Worm (Caenorhabditis elegans): ENCODE data around the gene acp-5.

acp-5 gene

DNA sequence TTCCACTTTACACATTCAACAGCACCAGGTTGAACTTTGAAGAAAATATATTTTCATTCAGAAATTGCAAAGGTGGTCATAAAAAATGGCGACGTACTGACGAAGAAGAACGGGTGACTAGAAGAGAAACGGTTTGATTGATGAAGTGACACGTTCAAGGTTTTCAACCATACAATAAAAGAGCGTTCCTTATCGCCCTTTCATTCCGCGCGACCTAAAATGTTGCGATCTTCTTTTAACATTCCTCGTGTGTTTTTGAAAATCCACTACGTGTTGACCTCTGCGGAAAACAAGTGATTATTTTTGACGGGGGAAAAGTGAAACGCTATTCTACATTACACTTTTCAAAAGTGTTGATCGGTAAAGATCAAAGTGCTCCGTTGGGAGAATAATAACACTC is 1.1 kb upstream of the acp-5 start (continued):
- TF ChIP-seq pqm-1 (tag; optimal IDR thresholded peaks at IDR 0.05) (no peak), mes-2 (tag; optimal IDR thresholded peaks at IDR 0.05; ENCODE audit: poor library complexity, severe bottlenecking) (no peak), php-3 (GFP tag; IDR thresholded peaks at IDR 0.05) (no peak), snpc-4 (tag; optimal IDR thresholded peaks at IDR 0.05) (no peak), ztf-7 (tag; optimal IDR thresholded peaks at IDR 0.05) (no peak), mdt-29 (GFP tag; IDR thresholded peaks at IDR 0.05) (no peak), nhr-42 (GFP tag; IDR thresholded peaks at IDR 0.05) (no peak), arid-1 (GFP tag; conservative IDR thresholded peaks at IDR 0.05) (no peak), madf-5 (GFP tag; IDR thresholded peaks at IDR 0.05) (no peak), fos-1 (tag; optimal IDR thresholded peaks at IDR 0.05) (no peak), dmd-6 (GFP tag; IDR thresholded peaks at IDR 0.05) (no peak), mdl-1 (tag; optimal IDR thresholded peaks at IDR 0.05) (peak in 1 of 2 experiments; percentile 67), hlh-30 (tag; optimal IDR thresholded peaks at IDR 0.05; ENCODE audit: insufficient read depth) (peak; percentile 70)

DNA sequence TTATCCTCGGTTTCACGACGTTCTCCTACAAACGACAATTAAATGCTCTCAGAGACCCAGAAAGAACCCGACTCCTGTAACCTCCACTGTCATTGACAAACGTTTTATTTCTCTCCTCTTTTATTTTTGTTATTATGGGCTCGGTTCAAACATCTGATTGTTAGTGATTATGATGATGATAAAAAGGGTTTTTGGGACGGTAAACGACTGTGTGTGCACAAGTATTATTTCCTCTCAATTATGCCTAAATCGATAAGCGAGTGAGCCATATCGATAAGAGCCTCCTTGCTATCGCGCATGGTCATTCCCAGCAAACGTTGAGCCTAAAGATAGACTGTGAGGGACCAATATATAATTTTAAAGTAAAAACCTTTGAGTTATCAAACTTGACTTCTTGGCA is 2.6 kb downstream of the acp-5 start:
- no peak for TF ChIP-seq Y105C5A.15 (GFP tag; IDR thresholded peaks at IDR 0.05)
- TF ChIP-seq ceh-32 (tag; optimal IDR thresholded peaks at IDR 0.05; ENCODE audit: poor library complexity): no peak
- TF ChIP-seq snpc-1.2 (GFP tag; IDR thresholded peaks at IDR 0.05): no peak
- no peak for TF ChIP-seq madf-5 (GFP tag; IDR thresholded peaks at IDR 0.05)
- TF ChIP-seq rbr-2 (tag; optimal IDR thresholded peaks at IDR 0.05): no peak
- no peak for TF ChIP-seq F44E2.7 (GFP tag; IDR thresholded peaks at IDR 0.05)
- no peak for TF ChIP-seq zag-1 (tag; optimal IDR thresholded peaks at IDR 0.05)
- no peak for TF ChIP-seq skn-1 (tag; optimal IDR thresholded peaks at IDR 0.05)
- TF ChIP-seq zfp-2 (tag; optimal IDR thresholded peaks at IDR 0.05): no peak
- TF ChIP-seq lin-13 (GFP tag; optimal IDR thresholded peaks at IDR 0.05): no peak
- no peak for TF ChIP-seq madf-9 (GFP tag; conservative IDR thresholded peaks at IDR 0.05)
- 0 out of 2 replicates have a peak, but pooled peaks have one; percentile 26 for TF ChIP-seq php-3 (GFP tag; IDR thresholded peaks at IDR 0.05)
- TF ChIP-seq unc-130 (GFP tag; optimal IDR thresholded peaks at IDR 0.05): no peak
- TF ChIP-seq zip-11 (GFP tag; IDR thresholded peaks at IDR 0.05): no peak
- TF ChIP-seq dve-1 (tag; optimal IDR thresholded peaks at IDR 0.05; ENCODE audit: insufficient read depth): peak; percentile 24
- TF ChIP-seq lir-3 (tag; optimal IDR thresholded peaks at IDR 0.05): no peak
- TF ChIP-seq pqm-1 (tag; optimal IDR thresholded peaks at IDR 0.05): peak; percentile 6
- TF ChIP-seq dmd-9 (GFP tag; IDR thresholded peaks at IDR 0.05): no peak
- no peak for TF ChIP-seq vab-7 (GFP tag; IDR thresholded peaks at IDR 0.05)
- no peak for TF ChIP-seq daf-16 (GFP tag; optimal IDR thresholded peaks at IDR 0.05)
- peak; percentile 55 for TF ChIP-seq daf-16 (tag; optimal IDR thresholded peaks at IDR 0.05)
- TF ChIP-seq F10B5.3 (tag; optimal IDR thresholded peaks at IDR 0.05): no peak
- no peak for TF ChIP-seq egl-27 (tag; optimal IDR thresholded peaks at IDR 0.05)
- no peak for TF ChIP-seq set-16 (GFP tag; IDR thresholded peaks at IDR 0.05)
- no peak for TF ChIP-seq F26F4.8 (GFP tag; conservative IDR thresholded peaks at IDR 0.05)
- TF ChIP-seq aly-2 (tag; optimal IDR thresholded peaks at IDR 0.05): no peak
- no peak for TF ChIP-seq arid-1 (GFP tag; conservative IDR thresholded peaks at IDR 0.05)
- TF ChIP-seq zfp-3 (GFP tag; conservative IDR thresholded peaks at IDR 0.05): no peak
- no peak for TF ChIP-seq mdl-1 (tag; optimal IDR thresholded peaks at IDR 0.05)
- no peak for TF ChIP-seq cey-2 (tag; optimal IDR thresholded peaks at IDR 0.05; ENCODE audit: borderline replicate concordance, insufficient read depth)
- TF ChIP-seq jun-1 (tag; optimal IDR thresholded peaks at IDR 0.05): no peak
- no peak for TF ChIP-seq nhr-6 (tag; optimal IDR thresholded peaks at IDR 0.05)
- no peak for TF ChIP-seq nhr-11 (tag; optimal IDR thresholded peaks at IDR 0.05)
- no peak for TF ChIP-seq fkh-10 (GFP tag; optimal IDR thresholded peaks at IDR 0.05)
- no peak for TF ChIP-seq mxl-3 (GFP tag; optimal IDR thresholded peaks at IDR 0.05)
- no peak for TF ChIP-seq spr-1 (tag; optimal IDR thresholded peaks at IDR 0.05)

All from whole organism, L4 larva.